Fruit fly (Drosophila melanogaster) whole organism, embryonic: ENCODE measurements around the gene CG4456.

ENCODE experiments used
- Abd-B ChIP-seq: fragments of 200-800 bp; sonication (Bioruptor generic); optimal IDR thresholded peaks from 2 replicates; lab custom pipeline; 2018; ENCODE audit warnings: missing biosample characterization, mild to moderate bottlenecking, missing genetic modification characterization, moderate library complexity
- Bgb ChIP-seq: fragments of 200-800 bp; sonication (Bioruptor generic); IDR thresholded peaks from 2 replicates; pipeline ENCODE4 v1.3.6; 2022; ENCODE audit warnings: missing biosample characterization, missing genetic modification characterization; ENCODE audit not compliant: partially characterized antibody
- CG1024 ChIP-seq: fragments of 200-800 bp; sonication (Bioruptor generic); IDR thresholded peaks from 2 replicates; pipeline ENCODE4 v1.3.6; 2022; ENCODE audit warnings: missing biosample characterization, missing genetic modification characterization
- CG10431 ChIP-seq: fragments of 200-800 bp; sonication (Bioruptor generic); optimal IDR thresholded peaks from 3 replicates; lab custom pipeline; 2018; ENCODE audit warnings: missing biosample characterization, mild to moderate bottlenecking, missing genetic modification characterization
- CG11093 ChIP-seq: fragments of 200-800 bp; sonication (Bioruptor generic); IDR thresholded peaks from 3 replicates; pipeline ENCODE4 v1.3.6; 2022; ENCODE audit warnings: missing biosample characterization, missing genetic modification characterization
- CG11398 ChIP-seq: fragments of 200-800 bp; sonication (Bioruptor generic); optimal IDR thresholded peaks from 2 replicates; lab custom pipeline; 2016; ENCODE audit warnings: missing biosample characterization, missing genetic modification characterization
- CG11456 ChIP-seq: fragments of 200-800 bp; sonication (Bioruptor generic); IDR thresholded peaks from 3 replicates; pipeline ENCODE4 v1.3.6; 2022; ENCODE audit warnings: missing biosample characterization, missing genetic modification characterization
- CG12236 ChIP-seq: fragments of 200-800 bp; sonication (Bioruptor generic); optimal IDR thresholded peaks from 2 replicates; lab custom pipeline; 2016; ENCODE audit warnings: missing biosample characterization, missing genetic modification characterization
- CG13775 ChIP-seq: fragments of 200-800 bp; sonication (Bioruptor generic); optimal IDR thresholded peaks from 3 replicates; lab custom pipeline; 2017; ENCODE audit warnings: missing biosample characterization, mild to moderate bottlenecking, missing genetic modification characterization
- CG15696 ChIP-seq: fragments of 200-800 bp; sonication (Bioruptor generic); optimal IDR thresholded peaks from 2 replicates; lab custom pipeline; 2019; ENCODE audit warnings: missing biosample characterization, mild to moderate bottlenecking, missing genetic modification characterization, moderate library complexity
- CG17186 ChIP-seq: fragments of 200-800 bp; sonication (Bioruptor generic); optimal IDR thresholded peaks from 3 replicates; lab custom pipeline; 2017; ENCODE audit warnings: missing biosample characterization, missing genetic modification reagents, missing genetic modification characterization
- CG2120 ChIP-seq: fragments of 200-800 bp; sonication (Bioruptor generic); optimal IDR thresholded peaks from 3 replicates; lab custom pipeline; 2016; ENCODE audit warnings: missing biosample characterization, missing genetic modification characterization
- CG32767 ChIP-seq: fragments of 200-800 bp; sonication (Bioruptor generic); IDR thresholded peaks from 2 replicates; pipeline ENCODE4 v1.3.6; 2022; ENCODE audit warnings: missing biosample characterization, missing genetic modification characterization
- CG34422 ChIP-seq: fragments of 200-800 bp; sonication (Bioruptor generic); IDR thresholded peaks from 3 replicates; pipeline ENCODE4 v1.3.6; 2022; ENCODE audit warnings: missing biosample characterization, missing genetic modification characterization
- CG3995 ChIP-seq: fragments of 200-800 bp; sonication (Bioruptor generic); optimal IDR thresholded peaks from 3 replicates; lab custom pipeline; 2016; ENCODE audit warnings: missing biosample characterization, missing genetic modification characterization
- CG43689 ChIP-seq: fragments of 200-800 bp; sonication (Bioruptor generic); IDR thresholded peaks from 2 replicates; pipeline ENCODE4 v1.3.6; 2022; ENCODE audit warnings: missing biosample characterization, missing genetic modification characterization
- CG4707 ChIP-seq: fragments of 200-800 bp; sonication (Bioruptor generic); optimal IDR thresholded peaks from 2 replicates; lab custom pipeline; 2018; ENCODE audit warnings: missing biosample characterization, mild to moderate bottlenecking, missing genetic modification characterization, moderate library complexity
- CG4854 ChIP-seq: fragments of 200-800 bp; sonication (Bioruptor generic); optimal IDR thresholded peaks from 2 replicates; lab custom pipeline; 2016; ENCODE audit warnings: missing biosample characterization, missing genetic modification characterization, inconsistent platforms
- CG8765 ChIP-seq: fragments of 200-800 bp; sonication (Bioruptor generic); IDR thresholded peaks from 2 replicates; pipeline ENCODE4 v1.3.6; 2022; ENCODE audit warnings: missing biosample characterization, missing genetic modification characterization
- CG9215 ChIP-seq: fragments of 200-800 bp; sonication (Bioruptor generic); IDR thresholded peaks from 2 replicates; pipeline ENCODE4 v1.3.6; 2022; ENCODE audit warnings: missing biosample characterization, missing genetic modification characterization
- Dip3 ChIP-seq: fragments of 200-800 bp; sonication (Bioruptor generic); optimal IDR thresholded peaks from 3 replicates; lab custom pipeline; 2016; ENCODE audit warnings: missing biosample characterization, missing genetic modification characterization
- MBD-R2 ChIP-seq: fragments of 200-800 bp; sonication (Bioruptor generic); IDR thresholded peaks from 2 replicates; pipeline ENCODE4 v1.3.6; 2022; ENCODE audit warnings: missing biosample characterization, missing genetic modification characterization
- Med ChIP-seq: fragments of 200-800 bp; sonication (Bioruptor generic); peaks from one replicate; lab custom pipeline; 2016; ENCODE audit warnings: missing biosample characterization, missing genetic modification characterization, mild to moderate bottlenecking, inconsistent platforms, moderate library complexity
- Nf-YA ChIP-seq: fragments of 200-800 bp; sonication (Bioruptor generic); IDR thresholded peaks from 2 replicates; pipeline ENCODE4 v1.3.6; 2022; ENCODE audit warnings: missing biosample characterization, missing genetic modification characterization
- Nf-YC ChIP-seq: fragments of 200-800 bp; optimal IDR thresholded peaks from 3 replicates; lab custom pipeline; 2019; ENCODE audit warnings: missing biosample characterization, mild to moderate bottlenecking, missing genetic modification characterization, moderate library complexity
- PHDP ChIP-seq: fragments of 200-800 bp; sonication (Bioruptor generic); optimal IDR thresholded peaks from 3 replicates; lab custom pipeline; 2018; ENCODE audit warnings: missing biosample characterization, mild to moderate bottlenecking, missing genetic modification characterization, moderate library complexity
- Sin3A ChIP-seq: fragments of >200 bp; optimal IDR thresholded peaks from 2 replicates; lab custom pipeline; 2018
- Ssrp ChIP-seq: fragments of 200-800 bp; sonication (Bioruptor generic); optimal IDR thresholded peaks from 2 replicates; lab custom pipeline; 2018; ENCODE audit warnings: missing biosample characterization, mild to moderate bottlenecking, missing genetic modification characterization, moderate library complexity
- YL-1 ChIP-seq: fragments of 200-800 bp; sonication (Bioruptor generic); optimal IDR thresholded peaks from 3 replicates; lab custom pipeline; 2017; ENCODE audit warnings: missing biosample characterization, mild to moderate bottlenecking, missing genetic modification characterization
- ap ChIP-seq: fragments of 200-800 bp; sonication (Bioruptor generic); IDR thresholded peaks from 2 replicates; pipeline ENCODE4 v1.3.6; 2022; ENCODE audit warnings: missing biosample characterization, missing genetic modification characterization
- bab2 ChIP-seq: fragments of 200-800 bp; sonication (Bioruptor generic); optimal IDR thresholded peaks from 2 replicates; lab custom pipeline; 2016; ENCODE audit warnings: missing biosample characterization, missing genetic modification characterization
- bigmax ChIP-seq: fragments of 200-800 bp; sonication (Bioruptor generic); optimal IDR thresholded peaks from 2 replicates; lab custom pipeline; 2018; ENCODE audit warnings: missing biosample characterization, mild to moderate bottlenecking, missing genetic modification characterization
- btn ChIP-seq: fragments of 200-800 bp; sonication (Bioruptor generic); optimal IDR thresholded peaks from 2 replicates; lab custom pipeline; 2016; ENCODE audit warnings: missing biosample characterization, missing genetic modification characterization
- cato ChIP-seq: fragments of 200-800 bp; sonication (Bioruptor generic); optimal IDR thresholded peaks from 2 replicates; lab custom pipeline; 2016; ENCODE audit warnings: missing biosample characterization, missing genetic modification characterization, borderline replicate concordance
- cg ChIP-seq: fragments of 200-800 bp; sonication (Bioruptor generic); optimal IDR thresholded peaks from 3 replicates; lab custom pipeline; 2019; ENCODE audit warnings: missing biosample characterization, mild to moderate bottlenecking, missing genetic modification characterization, moderate library complexity
- crol ChIP-seq: fragments of 200-800 bp; sonication (Bioruptor generic); IDR thresholded peaks from 2 replicates; pipeline ENCODE4 v1.3.6; 2022; ENCODE audit warnings: missing biosample characterization, missing genetic modification characterization
- crp ChIP-seq, 2 experiments: fragments of 200-800 bp; sonication (Bioruptor generic); optimal IDR thresholded peaks; 2 replicates in 1 of 2; 3 replicates in 1 of 2; lab custom pipeline; 2017; ENCODE audit warnings: missing biosample characterization in 2 of 2, missing genetic modification characterization in 2 of 2, mild to moderate bottlenecking in 1 of 2, moderate library complexity in 1 of 2
- da ChIP-seq: fragments of 200-800 bp; sonication (Bioruptor generic); optimal IDR thresholded peaks from 2 replicates; lab custom pipeline; 2016; ENCODE audit warnings: missing biosample characterization, missing genetic modification characterization
- esg ChIP-seq: fragments of 200-800 bp; sonication (Bioruptor generic); conservative IDR thresholded peaks from 2 replicates; pipeline ENCODE4 v1.3.6; 2022; ENCODE audit warnings: missing biosample characterization, missing genetic modification characterization
- ewg ChIP-seq: fragments of 200-800 bp; sonication (Bioruptor generic); optimal IDR thresholded peaks from 3 replicates; lab custom pipeline; 2017; ENCODE audit warnings: mild to moderate bottlenecking, missing biosample characterization, missing genetic modification reagents, missing genetic modification characterization
- eyg ChIP-seq: fragments of 200-800 bp; sonication (Bioruptor generic); optimal IDR thresholded peaks from 3 replicates; lab custom pipeline; 2016; ENCODE audit warnings: missing biosample characterization, missing genetic modification characterization
- h ChIP-seq: fragments of >200 bp; optimal IDR thresholded peaks from 2 replicates; lab custom pipeline; 2017
- kni ChIP-seq: fragments of 200-800 bp; sonication (Bioruptor generic); optimal IDR thresholded peaks from 3 replicates; lab custom pipeline; 2017; ENCODE audit warnings: mild to moderate bottlenecking, missing biosample characterization, missing genetic modification reagents, missing genetic modification characterization
- onecut ChIP-seq: fragments of 200-800 bp; sonication (Bioruptor generic); IDR thresholded peaks from 2 replicates; pipeline ENCODE4 v1.3.6; 2022; ENCODE audit warnings: missing biosample characterization, missing genetic modification characterization
- pho ChIP-seq: fragments of 200-800 bp; sonication (Bioruptor generic); optimal IDR thresholded peaks from 2 replicates; lab custom pipeline; 2016; ENCODE audit warnings: missing biosample characterization, missing genetic modification characterization
- pzg ChIP-seq: fragments of 200-800 bp; sonication (Bioruptor generic); optimal IDR thresholded peaks from 3 replicates; lab custom pipeline; 2018; ENCODE audit warnings: missing biosample characterization, mild to moderate bottlenecking, missing genetic modification characterization, moderate library complexity
- ranshi ChIP-seq: fragments of 200-800 bp; sonication (Bioruptor generic); IDR thresholded peaks from 2 replicates; pipeline ENCODE4 v1.3.6; 2022; ENCODE audit warnings: missing biosample characterization, missing genetic modification characterization
- run ChIP-seq: fragments of 200-800 bp; sonication (Bioruptor generic); optimal IDR thresholded peaks from 3 replicates; lab custom pipeline; 2018; ENCODE audit warnings: missing biosample characterization, mild to moderate bottlenecking, missing genetic modification characterization
- sens-2 ChIP-seq: fragments of 200-800 bp; sonication (Bioruptor generic); IDR thresholded peaks from 2 replicates; pipeline ENCODE4 v1.3.6; 2022; ENCODE audit warnings: missing biosample characterization, missing genetic modification characterization
- sna ChIP-seq: fragments of 200-800 bp; sonication (Bioruptor generic); IDR thresholded peaks from 2 replicates; pipeline ENCODE4 v1.3.6; 2022; ENCODE audit warnings: missing biosample characterization, missing genetic modification characterization; ENCODE audit not compliant: partially characterized antibody

The CG4456 gene

dm6 chr3L:9377198-9378035 is 4.9 kb downstream of the CG4456 start, which contains the start of gene Hsp26 (continued):
- TF ChIP-seq sens-2 (GFP tag; lab: Robert Waterston, UW) (peak; percentile 73), CG11456 (peak; percentile 61; the same call in 1 of the 3 replicates), CG10431 (no peak), CG12236 (GFP tag; lab: Kevin White, UChicago) (peak; percentile 69), CG2120 (peak; percentile 92), MBD-R2 (GFP tag; lab: Robert Waterston, UW) (peak; percentile 42; the same call in 1 of the 2 replicates), YL-1 (peak; percentile 67), CG4707 (GFP tag; lab: Kevin White, UChicago) (peak; percentile 49), CG17186 (no peak), Bgb (no peak; the same call in 1 of the 2 replicates), CG9215 (no peak), Dip3 (peak; percentile 81), bigmax (peak; percentile 62), CG11398 (GFP tag; lab: Kevin White, UChicago) (peak; percentile 78), CG13775 (GFP tag; lab: Kevin White, UChicago) (peak; percentile 73), bab2 (GFP tag; lab: Kevin White, UChicago) (peak; percentile 83), sna (GFP tag; lab: Robert Waterston, UW) (no peak), ap (GFP tag; lab: Robert Waterston, UW) (peak; percentile 83), da (GFP tag; lab: Kevin White, UChicago) (no peak), CG8765 (GFP tag; lab: Robert Waterston, UW) (peak; percentile 22; the same call in 1 of the 2 replicates), eyg (GFP tag; lab: Kevin White, UChicago) (peak; percentile 65), Sin3A (no peak), CG15696 (tag; lab: Kevin White, UChicago) (peak; percentile 12), onecut (GFP tag; lab: Robert Waterston, UW) (peak; percentile 67), CG4854 (peak; percentile 58), run (tag; lab: Kevin White, UChicago) (peak; percentile 77), btn (GFP tag; lab: Kevin White, UChicago) (peak; percentile 46), cg (GFP tag; lab: Kevin White, UChicago) (peak; percentile 89), crol (no peak), cato (GFP tag; lab: Kevin White, UChicago) (peak; percentile 75), esg (GFP tag; lab: Robert Waterston, UW) (peak; percentile 77), pzg (GFP tag; lab: Kevin White, UChicago) (no peak), Nf-YC (tag; lab: Kevin White, UChicago) (peak; percentile 51), CG3995 (GFP tag; lab: Kevin White, UChicago) (peak; percentile 12), Nf-YA (peak; percentile 40; the same call in 1 of the 2 replicates), CG43689 (GFP tag; lab: Robert Waterston, UW) (peak; percentile 71)

dm6 chr3L:9379484-9380343 is 7.2 kb downstream of the CG4456 start, which contains the start of gene Hsp67Ba:
TSS of gene Hsp67Ba (minus strand) at chr3L:9379534.
- peak; percentile 50 for TF ChIP-seq Med (GFP tag; lab: Kevin White, UChicago)
- TF ChIP-seq Nf-YC (tag; lab: Kevin White, UChicago), result peak; percentile 34
- peak; percentile 60; the same call in 1 of the 3 replicates for TF ChIP-seq CG34422 (GFP tag; lab: Robert Waterston, UW)
- no peak for TF ChIP-seq pho (GFP tag; lab: Kevin White, UChicago)
- no peak for TF ChIP-seq h (lab: Kevin White, UChicago)
- TF ChIP-seq Ssrp, result no peak
- no peak for TF ChIP-seq CG32767 (GFP tag; lab: Robert Waterston, UW)
- TF ChIP-seq CG11093 (GFP tag; lab: Robert Waterston, UW), result no peak
- no peak for TF ChIP-seq kni (GFP tag; lab: Kevin White, UChicago)
- TF ChIP-seq crp (GFP tag; optimal IDR thresholded peaks at IDR 0.05; lab: Kevin White, UChicago), result peak in 1 of 2 experiments; percentile 39
- no peak for TF ChIP-seq CG1024
- TF ChIP-seq PHDP (tag; lab: Kevin White, UChicago), result no peak
- no peak for TF ChIP-seq ranshi (GFP tag; lab: Robert Waterston, UW)
- no peak for TF ChIP-seq Abd-B (GFP tag; lab: Kevin White, UChicago)
- TF ChIP-seq ewg (GFP tag; lab: Kevin White, UChicago), result peak; percentile 56
